Worm (Caenorhabditis elegans) whole organism, young adult: ENCODE data around the gene T23B7.3.
"Not testable (repeated sequence)": the region's sequence is repeated elsewhere in the genome, so short reads cannot be mapped to it uniquely, and the experiment has no call there.

ENCODE experiments used
- B0019.2 ChIP-seq: fragments of 200-800 bp; sonication (Bioruptor generic); conservative IDR thresholded peaks from 2 replicates; pipeline ENCODE4 v1.3.6; 2022; ENCODE audit warnings: missing genetic modification reagents, missing genetic modification characterization, missing compliant biosample characterization
- C06A6.2 ChIP-seq: fragments of 200-800 bp; sonication (Bioruptor generic); conservative IDR thresholded peaks from 2 replicates; pipeline ENCODE4 v1.3.6; 2022; ENCODE audit warnings: missing genetic modification characterization, missing compliant biosample characterization
- C17E4.6 ChIP-seq: fragments of 200-800 bp; sonication (Bioruptor generic); IDR thresholded peaks from 2 replicates; pipeline ENCODE4 v1.3.6; 2022; ENCODE audit warnings: missing genetic modification reagents, missing genetic modification characterization, missing compliant biosample characterization
- D2030.7 ChIP-seq: fragments of 200-800 bp; sonication (Bioruptor generic); IDR thresholded peaks from 2 replicates; pipeline ENCODE4 v1.3.6; 2022; ENCODE audit warnings: missing genetic modification reagents, missing genetic modification characterization, missing compliant biosample characterization
- F22D6.2 ChIP-seq: sonication (generic microtip); optimal IDR thresholded peaks from 2 replicates; lab custom pipeline; 2016; ENCODE audit warnings: mild to moderate bottlenecking, missing genetic modification characterization, missing compliant biosample characterization
- F52B5.7 ChIP-seq: sonication (generic microtip); optimal IDR thresholded peaks from 2 replicates; lab custom pipeline; 2016; ENCODE audit warnings: mild to moderate bottlenecking, missing genetic modification characterization, missing compliant biosample characterization
- F55B11.4 ChIP-seq: sonication (generic microtip); optimal IDR thresholded peaks from 2 replicates; lab custom pipeline; 2016; ENCODE audit warnings: missing compliant biosample characterization, missing genetic modification characterization, borderline replicate concordance; ENCODE audit not compliant: insufficient read depth
- T07F8.4 ChIP-seq: sonication (generic microtip); optimal IDR thresholded peaks from 2 replicates; lab custom pipeline; 2016; ENCODE audit warnings: mild to moderate bottlenecking, missing genetic modification characterization, moderate library complexity, missing compliant biosample characterization
- Y53G8AR.9 ChIP-seq: fragments of 200-800 bp; sonication (Bioruptor generic); conservative IDR thresholded peaks from 2 replicates; pipeline ENCODE4 v1.3.6; 2022; ENCODE audit warnings: missing genetic modification reagents, missing genetic modification characterization, missing compliant biosample characterization
- akir-1 ChIP-seq: fragments of 200-800 bp; sonication (Bioruptor generic); optimal IDR thresholded peaks from 2 replicates; lab custom pipeline; 2018; ENCODE audit warnings: mild to moderate bottlenecking, missing genetic modification characterization, moderate library complexity, missing compliant biosample characterization
- ama-1 ChIP-seq, 3 experiments: fragments of 150-350 bp in 1 of 3; sonication (generic microtip) in 2 of 3; optimal IDR thresholded peaks; 2 replicates each; lab custom pipeline; 2014 to 2018; ENCODE audit warnings: missing biosample characterization in 2 of 3, missing genetic modification characterization in 2 of 3, missing genetic modification reagents in 2 of 3
- bed-1 ChIP-seq: fragments of 200-800 bp; sonication (Bioruptor generic); IDR thresholded peaks from 2 replicates; pipeline ENCODE4 v1.3.6; 2022; ENCODE audit warnings: missing genetic modification reagents, missing genetic modification characterization, missing compliant biosample characterization
- ceh-27 ChIP-seq: fragments of 200-800 bp; sonication (Bioruptor generic); optimal IDR thresholded peaks from 2 replicates; lab custom pipeline; 2018; ENCODE audit warnings: mild to moderate bottlenecking, missing genetic modification characterization, moderate library complexity, missing compliant biosample characterization
- ceh-91 ChIP-seq: fragments of 200-800 bp; sonication (Bioruptor generic); IDR thresholded peaks from 2 replicates; pipeline ENCODE4 v1.3.6; 2022; ENCODE audit warnings: missing genetic modification reagents, missing genetic modification characterization, missing compliant biosample characterization
- dpff-1 ChIP-seq: sonication (generic microtip); optimal IDR thresholded peaks from 2 replicates; lab custom pipeline; 2017; ENCODE audit warnings: mild to moderate bottlenecking, missing genetic modification characterization, missing compliant biosample characterization
- efl-1 ChIP-seq: fragments of 150-350 bp; optimal IDR thresholded peaks from 2 replicates; lab custom pipeline; 2014; ENCODE audit warnings: missing biosample characterization, missing genetic modification reagents, missing genetic modification characterization
- egl-44 ChIP-seq: fragments of 200-800 bp; sonication (Bioruptor generic); IDR thresholded peaks from 2 replicates; pipeline ENCODE4 v1.3.6; 2022; ENCODE audit warnings: missing genetic modification reagents, missing genetic modification characterization, missing compliant biosample characterization
- fkh-3 ChIP-seq: sonication (generic microtip); optimal IDR thresholded peaks from 2 replicates; lab custom pipeline; 2016; ENCODE audit warnings: mild to moderate bottlenecking, missing genetic modification characterization, missing compliant biosample characterization
- him-1 ChIP-seq: sonication (generic microtip); optimal IDR thresholded peaks from 2 replicates; lab custom pipeline; 2016; ENCODE audit warnings: missing genotype, missing genetic modification reagents, missing genetic modification characterization, missing compliant biosample characterization
- lag-1 ChIP-seq: fragments of 200-800 bp; sonication (Bioruptor generic); IDR thresholded peaks from 2 replicates; pipeline ENCODE4 v1.3.6; 2022; ENCODE audit warnings: missing genetic modification reagents, missing genetic modification characterization, missing compliant biosample characterization
- lin-26 ChIP-seq: fragments of 200-800 bp; sonication (Bioruptor generic); IDR thresholded peaks from 2 replicates; pipeline ENCODE4 v1.3.6; 2022; ENCODE audit warnings: missing genetic modification reagents, missing genetic modification characterization, missing compliant biosample characterization
- lsy-27 ChIP-seq: sonication (generic microtip); optimal IDR thresholded peaks from 2 replicates; lab custom pipeline; 2017; ENCODE audit warnings: missing genetic modification characterization, mild to moderate bottlenecking, missing compliant biosample characterization, antibody characterized with exemption, missing genotype, borderline replicate concordance; ENCODE audit not compliant: insufficient read depth
- madf-6 ChIP-seq: fragments of 200-800 bp; sonication (Bioruptor generic); IDR thresholded peaks from 2 replicates; pipeline ENCODE4 v1.3.6; 2022; ENCODE audit warnings: missing genetic modification reagents, missing genetic modification characterization, missing compliant biosample characterization
- madf-8 ChIP-seq: fragments of 200-800 bp; sonication (Bioruptor generic); conservative IDR thresholded peaks from 2 replicates; pipeline ENCODE4 v1.3.6; 2022; ENCODE audit warnings: missing genetic modification reagents, missing genetic modification characterization, missing compliant biosample characterization
- nfya-1 ChIP-seq: sonication (generic microtip); optimal IDR thresholded peaks from 2 replicates; lab custom pipeline; 2017; ENCODE audit warnings: antibody characterized with exemption, missing compliant biosample characterization, missing genetic modification characterization, borderline replicate concordance; ENCODE audit not compliant: insufficient read depth
- nfya-2 ChIP-seq: fragments of 200-800 bp; sonication (Bioruptor generic); IDR thresholded peaks from 2 replicates; pipeline ENCODE4 v1.3.6; 2022; ENCODE audit warnings: missing genetic modification reagents, missing genetic modification characterization, missing compliant biosample characterization
- nhr-120 ChIP-seq: fragments of 200-800 bp; sonication (Bioruptor generic); IDR thresholded peaks from 2 replicates; pipeline ENCODE4 v1.3.6; 2022; ENCODE audit warnings: missing genetic modification characterization, missing compliant biosample characterization
- pbrm-1 ChIP-seq: fragments of 200-800 bp; sonication (Bioruptor generic); IDR thresholded peaks from 2 replicates; pipeline ENCODE4 v1.3.6; 2022; ENCODE audit warnings: missing genetic modification reagents, missing genetic modification characterization, missing compliant biosample characterization
- pha-4 ChIP-seq: fragments of 150-350 bp; sonication (generic microtip); optimal IDR thresholded peaks from 2 replicates; lab custom pipeline; 2014; ENCODE audit warnings: missing biosample characterization, missing genetic modification reagents, missing genetic modification characterization
- rcor-1 ChIP-seq: fragments of 200-800 bp; sonication (Bioruptor generic); IDR thresholded peaks from 2 replicates; pipeline ENCODE4 v1.3.6; 2022; ENCODE audit warnings: missing genetic modification reagents, missing genetic modification characterization, missing compliant biosample characterization
- rpc-1 ChIP-seq, 2 experiments: fragments of 150-350 bp in 1 of 2; sonication (generic microtip) in 1 of 2; optimal IDR thresholded peaks; 2 replicates each; lab custom pipeline; 2014 to 2018; ENCODE audit warnings: missing biosample characterization in 1 of 2, missing genetic modification characterization in 1 of 2, missing genetic modification reagents in 1 of 2, missing genotype in 1 of 2
- sea-2 ChIP-seq: fragments of 200-800 bp; sonication (Bioruptor generic); IDR thresholded peaks from 2 replicates; pipeline ENCODE4 v1.3.6; 2022; ENCODE audit warnings: missing genetic modification characterization, missing compliant biosample characterization
- snpc-3.4 ChIP-seq: sonication (generic microtip); optimal IDR thresholded peaks from 2 replicates; lab custom pipeline; 2017; ENCODE audit warnings: missing genetic modification characterization, mild to moderate bottlenecking, missing compliant biosample characterization, antibody characterized with exemption, moderate library complexity, missing genotype, missing genetic modification reagents
- somi-1 ChIP-seq: fragments of 200-800 bp; sonication (Bioruptor generic); optimal IDR thresholded peaks from 2 replicates; lab custom pipeline; 2018; ENCODE audit warnings: mild to moderate bottlenecking, missing genetic modification characterization, missing compliant biosample characterization
- tbx-9 ChIP-seq: sonication (generic microtip); optimal IDR thresholded peaks from 2 replicates; lab custom pipeline; 2016; ENCODE audit warnings: borderline replicate concordance, missing genetic modification characterization, inconsistent platforms, missing compliant biosample characterization
- unc-62 ChIP-seq: fragments of 150-350 bp; optimal IDR thresholded peaks from 2 replicates; lab custom pipeline; 2014; ENCODE audit warnings: missing biosample characterization, missing genetic modification reagents, missing genetic modification characterization
- xnd-1 ChIP-seq: sonication (generic microtip); optimal IDR thresholded peaks from 2 replicates; lab custom pipeline; 2016; ENCODE audit warnings: missing genotype, missing genetic modification reagents, missing genetic modification characterization, missing compliant biosample characterization
- zim-3 ChIP-seq: sonication (generic microtip); optimal IDR thresholded peaks from 2 replicates; lab custom pipeline; 2017; ENCODE audit warnings: mild to moderate bottlenecking, missing genetic modification characterization, moderate library complexity, missing compliant biosample characterization
- ztf-25 ChIP-seq: fragments of 200-800 bp; sonication (Bioruptor generic); IDR thresholded peaks from 2 replicates; pipeline ENCODE4 v1.3.6; 2022; ENCODE audit warnings: missing genetic modification reagents, missing genetic modification characterization, missing compliant biosample characterization
- ztf-3 ChIP-seq: fragments of 200-800 bp; sonication (Bioruptor generic); optimal IDR thresholded peaks from 2 replicates; lab custom pipeline; 2018; ENCODE audit warnings: mild to moderate bottlenecking, missing genetic modification characterization, missing compliant biosample characterization

The T23B7.3 gene

ce11 chrII:4834761-4835160 lies 15.2 kb upstream of the T23B7.3 start, which contains the start of the genes C33F10.11 and C33F10.1:
Gene C33F10.11 (minus strand): TSS chrII:4834861.
Gene C33F10.1 (plus strand): TSS chrII:4835023.
- no peak for TF ChIP-seq lsy-27 (tag; lab: Kevin White, UChicago)
- TF ChIP-seq rpc-1 (optimal IDR thresholded peaks at IDR 0.05; lab: Kevin White, UChicago), result no peak
- no peak for TF ChIP-seq rpc-1 (tag; optimal IDR thresholded peaks at IDR 0.05; lab: Kevin White, UChicago)
- no peak for TF ChIP-seq zim-3
- TF ChIP-seq ceh-91, result no peak
- TF ChIP-seq snpc-3.4 (tag; lab: Kevin White, UChicago), result no peak
- TF ChIP-seq nhr-120 (GFP tag; lab: Robert Waterston, UW), result no peak
- no peak for TF ChIP-seq tbx-9 (tag; lab: Kevin White, UChicago)
- no peak for TF ChIP-seq lag-1 (GFP tag; lab: Robert Waterston, UW)
- TF ChIP-seq F22D6.2 (tag; lab: Kevin White, UChicago), result no peak
- no peak for TF ChIP-seq somi-1 (GFP tag; lab: Kevin White, UChicago)

DNA sequence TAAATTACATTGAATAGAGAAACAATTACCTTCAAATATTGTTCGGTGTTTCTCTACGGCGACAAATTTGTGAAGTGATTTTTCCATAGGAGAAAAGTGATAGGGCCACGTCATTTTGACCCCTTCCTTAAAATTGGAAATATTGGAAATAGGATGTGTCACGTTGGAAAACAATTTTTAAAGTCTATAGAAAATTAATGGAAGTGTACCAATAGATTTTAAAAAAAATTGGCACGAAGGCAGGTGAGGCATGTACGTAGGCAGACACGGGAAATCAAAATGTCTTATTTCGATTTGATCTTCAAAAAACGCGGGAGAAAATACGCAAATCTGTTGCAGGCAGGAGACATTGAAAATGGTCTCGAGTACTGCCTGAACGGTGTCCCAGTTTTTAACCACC lies 12.3 kb upstream of the T23B7.3 start, which contains the start of gene C33F10.12:
Gene C33F10.12, minus strand, starts transcription at position 101 of the 400 bp plus-strand sequence.
- TF ChIP-seq xnd-1 (tag; lab: Kevin White, UChicago) (no peak), fkh-3 (no peak), rpc-1 (optimal IDR thresholded peaks at IDR 0.05; lab: Kevin White, UChicago) (no peak), rpc-1 (tag; optimal IDR thresholded peaks at IDR 0.05; lab: Kevin White, UChicago) (no peak), pha-4 (tag; lab: Kevin White, UChicago) (no peak), C17E4.6 (GFP tag; lab: Robert Waterston, UW) (no peak), C06A6.2 (GFP tag; lab: Robert Waterston, UW) (no peak)

- not testable (repeated sequence) for TF ChIP-seq ztf-25; efl-1; nfya-1 (tag; lab: Kevin White, UChicago)
These were observed 7.8 kb upstream of the T23B7.3 start, which contains the start of the genes T23B7.2 and nspd-4 for ce11 chrII:4842143-4842658. Gene T23B7.2 (minus strand): TSS chrII:4842243. Gene nspd-4 (plus strand): TSS chrII:4842608.

ce11 chrII:4851594-4852106 lies 1.7 kb downstream of the T23B7.3 start, which contains the start of gene dnj-9:
Gene dnj-9 (plus strand): TSS chrII:4852056.
- TF ChIP-seq tbx-9 (tag; lab: Kevin White, UChicago) (no peak), akir-1 (GFP tag; lab: Kevin White, UChicago) (no peak), egl-44 (GFP tag; lab: Robert Waterston, UW) (peak; percentile 82; the same call in 1 of the 2 replicates), lin-26 (GFP tag; lab: Robert Waterston, UW) (peak; percentile 40; the same call in 1 of the 2 replicates), ceh-91 (peak; percentile 69), madf-8 (GFP tag; lab: Robert Waterston, UW) (peak; percentile 79), Y53G8AR.9 (peak; percentile 98), F52B5.7 (tag; lab: Kevin White, UChicago) (no peak), lag-1 (GFP tag; lab: Robert Waterston, UW) (no peak), madf-6 (GFP tag; lab: Robert Waterston, UW) (peak; percentile 95), ama-1 (optimal IDR thresholded peaks at IDR 0.05; lab: Kevin White, UChicago) (no peak), ama-1 (GFP tag; optimal IDR thresholded peaks at IDR 0.05; lab: Kevin White, UChicago) (peak in 1 of 2 experiments; percentile 62), pbrm-1 (GFP tag; lab: Robert Waterston, UW) (peak; percentile 91), rcor-1 (GFP tag; lab: Robert Waterston, UW) (peak; percentile 94), F55B11.4 (no peak), him-1 (tag; lab: Kevin White, UChicago) (peak; percentile 81), B0019.2 (GFP tag; lab: Robert Waterston, UW) (peak; percentile 32; the same call in 1 of the 2 replicates), ztf-3 (no peak), D2030.7 (GFP tag; lab: Robert Waterston, UW) (peak; percentile 81), nfya-2 (GFP tag; lab: Robert Waterston, UW) (no peak), bed-1 (GFP tag; lab: Robert Waterston, UW) (no peak), sea-2 (GFP tag; lab: Robert Waterston, UW) (no peak), unc-62 (GFP tag; lab: Kevin White, UChicago) (no peak), ceh-27 (GFP tag; lab: Kevin White, UChicago) (peak; percentile 83), dpff-1 (tag; lab: Kevin White, UChicago) (no peak), ztf-25 (0 out of 2 replicates have a peak, but pooled peaks have one; percentile 41), T07F8.4 (tag; lab: Kevin White, UChicago) (peak; percentile 41)
